Fruit fly (Drosophila melanogaster): ENCODE data around the gene Gale.

Gene Gale

DNA sequence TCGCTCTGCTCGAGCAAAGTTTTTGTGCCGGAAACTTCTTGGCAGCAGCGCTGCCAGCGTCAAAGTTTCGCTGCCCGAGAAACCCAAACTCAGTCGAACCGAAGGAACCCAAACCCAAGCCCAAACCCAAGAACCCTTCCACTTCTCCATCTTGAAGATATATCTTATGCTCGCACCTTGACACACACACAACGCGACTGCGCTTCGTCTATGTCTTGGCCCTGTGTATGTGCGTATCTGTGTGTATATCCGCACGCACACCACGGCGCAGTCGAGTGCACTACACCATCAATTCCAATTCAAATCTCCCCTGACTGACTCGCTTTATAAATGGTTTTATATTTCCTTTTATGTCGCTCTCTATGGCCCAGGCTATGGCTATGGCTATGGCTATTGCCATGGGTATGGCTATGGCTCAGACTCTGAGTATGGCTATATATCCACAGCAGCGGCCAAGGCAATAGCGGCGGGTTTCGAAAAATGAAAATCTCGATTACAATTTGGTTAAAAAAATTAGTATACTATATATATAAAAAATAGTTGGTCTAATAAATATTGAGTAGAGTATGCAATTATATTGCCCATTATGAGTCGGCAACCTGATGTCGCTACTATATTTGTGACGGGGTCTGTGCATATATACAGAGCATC, 48.2 kb downstream of the Gale start:
- TF ChIP-seq CG3032 (tag; optimal IDR thresholded peaks at IDR 0.05), result peak; percentile 98
- peak; percentile 96 for TF ChIP-seq CG10631 (GFP tag; optimal IDR thresholded peaks at IDR 0.05)
- peak; percentile 76 for TF ChIP-seq Blimp-1 (GFP tag; optimal IDR thresholded peaks at IDR 0.05)
- peak; percentile 69 for TF ChIP-seq Eip93F (GFP tag; optimal IDR thresholded peaks at IDR 0.05)
- TF ChIP-seq vri (GFP tag; optimal IDR thresholded peaks at IDR 0.05), result no peak
- TF ChIP-seq net (GFP tag; optimal IDR thresholded peaks at IDR 0.05), result peak; percentile 91
- TF ChIP-seq cyc (GFP tag; optimal IDR thresholded peaks at IDR 0.05), result peak; percentile 72
- peak; percentile 89 for TF ChIP-seq CG6792 (GFP tag; optimal IDR thresholded peaks at IDR 0.05)
- TF ChIP-seq CG6163 (GFP tag; IDR thresholded peaks at IDR 0.05), result peak; percentile 98
- TF ChIP-seq lz (GFP tag; optimal IDR thresholded peaks at IDR 0.05), result peak; percentile 80
- TF ChIP-seq dac (GFP tag; optimal IDR thresholded peaks at IDR 0.05), result peak; percentile 81
- peak; percentile 92 for TF ChIP-seq Lpt (GFP tag; optimal IDR thresholded peaks at IDR 0.05)
- peak; percentile 87 for TF ChIP-seq svp (GFP tag)
- TF ChIP-seq spab (GFP tag; optimal IDR thresholded peaks at IDR 0.05), result peak; percentile 98
- peak; percentile 89 for TF ChIP-seq Eip75B (GFP tag; optimal IDR thresholded peaks at IDR 0.05)
- peak; percentile 90 for TF ChIP-seq CG6854 (GFP tag; optimal IDR thresholded peaks at IDR 0.05)
- TF ChIP-seq Sox15 (GFP tag; optimal IDR thresholded peaks at IDR 0.05), result peak; percentile 83
- peak; percentile 95 for TF ChIP-seq achi (GFP tag; optimal IDR thresholded peaks at IDR 0.05)
- TF ChIP-seq Eip78C (GFP tag), result peak; percentile 98
- peak; percentile 88 for TF ChIP-seq CG11762 (GFP tag; optimal IDR thresholded peaks at IDR 0.05; ENCODE audit: insufficient read depth)
- TF ChIP-seq CG7368 (GFP tag; optimal IDR thresholded peaks at IDR 0.05), result peak; percentile 88
- TF ChIP-seq eg (GFP tag; IDR thresholded peaks at IDR 0.05), result peak; percentile 96
- TF ChIP-seq Hr4 (GFP tag; optimal IDR thresholded peaks at IDR 0.05), result peak; percentile 89
- peak; percentile 97 for TF ChIP-seq CG6808 (GFP tag; optimal IDR thresholded peaks at IDR 0.05)
- peak; percentile 94 for TF ChIP-seq CG11294 (GFP tag; IDR thresholded peaks at IDR 0.05)
- TF ChIP-seq CG9139 (GFP tag; optimal IDR thresholded peaks at IDR 0.05), result peak; percentile 97
- TF ChIP-seq CG8319 (GFP tag; optimal IDR thresholded peaks at IDR 0.05), result peak; percentile 89
- TF ChIP-seq esn (GFP tag; optimal IDR thresholded peaks at IDR 0.05), result peak; percentile 85
- peak; percentile 93 for TF ChIP-seq Gug (GFP tag; IDR thresholded peaks at IDR 0.05)
- peak; percentile 93 for TF ChIP-seq CG6276 (GFP tag; optimal IDR thresholded peaks at IDR 0.05)
- peak; percentile 95 for TF ChIP-seq CG32006 (GFP tag; optimal IDR thresholded peaks at IDR 0.05)
- no peak for TF ChIP-seq Met (GFP tag; optimal IDR thresholded peaks at IDR 0.05)
- peak; percentile 95 for TF ChIP-seq CG1621 (tag; optimal IDR thresholded peaks at IDR 0.05)
- peak; percentile 96 for TF ChIP-seq CG15336 (GFP tag; IDR thresholded peaks at IDR 0.05)
- peak; percentile 94 for TF ChIP-seq CG16779 (tag; optimal IDR thresholded peaks at IDR 0.05)
- peak; percentile 72 for TF ChIP-seq Sox102F (GFP tag; optimal IDR thresholded peaks at IDR 0.05)
- no peak for TF ChIP-seq CG4318 (GFP tag; optimal IDR thresholded peaks at IDR 0.05)
- peak; percentile 86 for TF ChIP-seq pdm3 (GFP tag; optimal IDR thresholded peaks at IDR 0.05)
- TF ChIP-seq Ets21C (GFP tag; optimal IDR thresholded peaks at IDR 0.05), result peak; percentile 42
- peak; percentile 92 for TF ChIP-seq OdsH (GFP tag; optimal IDR thresholded peaks at IDR 0.05)
- TF ChIP-seq fkh (GFP tag; optimal IDR thresholded peaks at IDR 0.05), result peak; percentile 64
- peak; percentile 78 for TF ChIP-seq fd85E (GFP tag; optimal IDR thresholded peaks at IDR 0.05)
- peak; percentile 59 for TF ChIP-seq Hr39 (GFP tag; optimal IDR thresholded peaks at IDR 0.05)
- TF ChIP-seq Sox14 (GFP tag; optimal IDR thresholded peaks at IDR 0.05), result peak; percentile 83
- peak; percentile 89 for TF ChIP-seq CG11902 (GFP tag; optimal IDR thresholded peaks at IDR 0.05)
- peak; percentile 75 to 93 for TF ChIP-seq salr (GFP tag; optimal IDR thresholded peaks at IDR 0.05)
- TF ChIP-seq Ets96B (tag; optimal IDR thresholded peaks at IDR 0.05), result peak; percentile 98
- TF ChIP-seq CG31627 (GFP tag; optimal IDR thresholded peaks at IDR 0.05), result peak; percentile 60
- peak; percentile 96 for TF ChIP-seq dsx (GFP tag; optimal IDR thresholded peaks at IDR 0.05; ENCODE audit: poor library complexity, severe bottlenecking)
- peak; percentile 93 for TF ChIP-seq CG34406 (GFP tag; optimal IDR thresholded peaks at IDR 0.05)
- TF ChIP-seq acj6 (GFP tag; optimal IDR thresholded peaks at IDR 0.05), result peak; percentile 94

Measured in whole organism, prepupa.